Worm (Caenorhabditis elegans) whole organism, young adult: Measurements from ENCODE around the gene D1054.1.
A peak's percentile ranks its signal among the peaks of the same experiment; 100 is the strongest.

Experiments used
- B0019.2 ChIP-seq: fragments of 200-800 bp; sonication (Bioruptor generic); conservative IDR thresholded peaks from 2 replicates; pipeline ENCODE4 v1.3.6; 2022; ENCODE audit warnings: missing genetic modification reagents, missing genetic modification characterization, missing compliant biosample characterization
- C06A6.2 ChIP-seq: fragments of 200-800 bp; sonication (Bioruptor generic); conservative IDR thresholded peaks from 2 replicates; pipeline ENCODE4 v1.3.6; 2022; ENCODE audit warnings: missing genetic modification characterization, missing compliant biosample characterization
- F10E7.11 ChIP-seq: sonication (generic microtip); optimal IDR thresholded peaks from 2 replicates; lab custom pipeline; 2017; ENCODE audit warnings: mild to moderate bottlenecking, missing genetic modification characterization, moderate library complexity, missing compliant biosample characterization
- F37B4.10 ChIP-seq: fragments of 200-800 bp; sonication (Bioruptor generic); IDR thresholded peaks from 2 replicates; pipeline ENCODE4 v1.3.6; 2022; ENCODE audit warnings: missing genetic modification characterization, missing compliant biosample characterization
- F52B5.7 ChIP-seq: sonication (generic microtip); optimal IDR thresholded peaks from 2 replicates; lab custom pipeline; 2016; ENCODE audit warnings: mild to moderate bottlenecking, missing genetic modification characterization, missing compliant biosample characterization
- F57C9.4 ChIP-seq: sonication (generic microtip); optimal IDR thresholded peaks from 2 replicates; lab custom pipeline; 2017; ENCODE audit warnings: mild to moderate bottlenecking, missing genetic modification characterization, missing compliant biosample characterization
- K12H6.12 ChIP-seq: fragments of 200-800 bp; sonication (Bioruptor generic); optimal IDR thresholded peaks from 2 replicates; lab custom pipeline; 2018; ENCODE audit warnings: mild to moderate bottlenecking, missing genetic modification characterization, missing compliant biosample characterization
- Y53G8AR.9 ChIP-seq: fragments of 200-800 bp; sonication (Bioruptor generic); conservative IDR thresholded peaks from 2 replicates; pipeline ENCODE4 v1.3.6; 2022; ENCODE audit warnings: missing genetic modification reagents, missing genetic modification characterization, missing compliant biosample characterization
- ZK185.1 ChIP-seq: sonication (generic microtip); optimal IDR thresholded peaks from 2 replicates; lab custom pipeline; 2016; ENCODE audit warnings: mild to moderate bottlenecking, missing genetic modification characterization, missing compliant biosample characterization; ENCODE audit not compliant: poor library complexity, severe bottlenecking
- ama-1 ChIP-seq, 3 experiments: fragments of 150-350 bp in 1 of 3; sonication (generic microtip) in 2 of 3; optimal IDR thresholded peaks; 2 replicates each; lab custom pipeline; 2014 to 2018; ENCODE audit warnings: missing biosample characterization in 2 of 3, missing genetic modification characterization in 2 of 3, missing genetic modification reagents in 2 of 3
- attf-6 ChIP-seq: fragments of 200-800 bp; sonication (Bioruptor generic); IDR thresholded peaks from 2 replicates; pipeline ENCODE4 v1.3.6; 2022; ENCODE audit warnings: missing genetic modification reagents, missing genetic modification characterization, missing compliant biosample characterization
- bed-2 ChIP-seq: fragments of 200-800 bp; sonication (Bioruptor generic); IDR thresholded peaks from 2 replicates; pipeline ENCODE4 v1.3.6; 2022; ENCODE audit warnings: missing genetic modification reagents, missing genetic modification characterization, missing compliant biosample characterization
- ceh-79 ChIP-seq: sonication (generic microtip); optimal IDR thresholded peaks from 2 replicates; lab custom pipeline; 2017; ENCODE audit warnings: mild to moderate bottlenecking, missing genetic modification characterization, missing compliant biosample characterization
- ceh-91 ChIP-seq: fragments of 200-800 bp; sonication (Bioruptor generic); IDR thresholded peaks from 2 replicates; pipeline ENCODE4 v1.3.6; 2022; ENCODE audit warnings: missing genetic modification reagents, missing genetic modification characterization, missing compliant biosample characterization
- chd-7 ChIP-seq: sonication (generic microtip); optimal IDR thresholded peaks from 2 replicates; lab custom pipeline; 2016; ENCODE audit warnings: mild to moderate bottlenecking, missing genetic modification characterization, moderate library complexity, missing compliant biosample characterization
- die-1 ChIP-seq: sonication (generic microtip); optimal IDR thresholded peaks from 2 replicates; lab custom pipeline; 2016; ENCODE audit warnings: missing genotype, mild to moderate bottlenecking, missing genetic modification characterization, missing compliant biosample characterization
- dox-1 ChIP-seq: fragments of 200-800 bp; sonication (Bioruptor generic); IDR thresholded peaks from 2 replicates; pipeline ENCODE4 v1.3.6; 2022; ENCODE audit warnings: missing genetic modification reagents, missing genetic modification characterization, missing compliant biosample characterization
- hrde-1 ChIP-seq: sonication (generic microtip); optimal IDR thresholded peaks from 2 replicates; lab custom pipeline; 2016; ENCODE audit warnings: missing genetic modification characterization, mild to moderate bottlenecking, missing compliant biosample characterization, moderate library complexity, missing genotype, missing genetic modification reagents, borderline replicate concordance
- lag-1 ChIP-seq: fragments of 200-800 bp; sonication (Bioruptor generic); IDR thresholded peaks from 2 replicates; pipeline ENCODE4 v1.3.6; 2022; ENCODE audit warnings: missing genetic modification reagents, missing genetic modification characterization, missing compliant biosample characterization
- lin-35 ChIP-seq, 3 experiments: fragments of 150-350 bp in 2 of 3; sonication (generic microtip) in 1 of 3; optimal IDR thresholded peaks; 2 replicates each; lab custom pipeline; 2014 to 2018; ENCODE audit warnings: missing biosample characterization in 3 of 3, missing genetic modification characterization in 3 of 3, missing genetic modification reagents in 3 of 3
- madf-10 ChIP-seq: sonication (generic microtip); optimal IDR thresholded peaks from 2 replicates; lab custom pipeline; 2016; ENCODE audit warnings: mild to moderate bottlenecking, missing genetic modification characterization, missing compliant biosample characterization
- madf-6 ChIP-seq: fragments of 200-800 bp; sonication (Bioruptor generic); IDR thresholded peaks from 2 replicates; pipeline ENCODE4 v1.3.6; 2022; ENCODE audit warnings: missing genetic modification reagents, missing genetic modification characterization, missing compliant biosample characterization
- mcd-1 ChIP-seq: fragments of 200-800 bp; sonication (Bioruptor generic); IDR thresholded peaks from 2 replicates; pipeline ENCODE4 v1.3.6; 2022; ENCODE audit warnings: missing genetic modification reagents, missing genetic modification characterization, missing compliant biosample characterization
- mxl-1 ChIP-seq: sonication (generic microtip); optimal IDR thresholded peaks from 2 replicates; lab custom pipeline; 2016; ENCODE audit warnings: missing genetic modification characterization, missing compliant biosample characterization
- nfya-1 ChIP-seq: sonication (generic microtip); optimal IDR thresholded peaks from 2 replicates; lab custom pipeline; 2017; ENCODE audit warnings: antibody characterized with exemption, missing compliant biosample characterization, missing genetic modification characterization, borderline replicate concordance; ENCODE audit not compliant: insufficient read depth
- nhr-120 ChIP-seq: fragments of 200-800 bp; sonication (Bioruptor generic); IDR thresholded peaks from 2 replicates; pipeline ENCODE4 v1.3.6; 2022; ENCODE audit warnings: missing genetic modification characterization, missing compliant biosample characterization
- rcor-1 ChIP-seq: fragments of 200-800 bp; sonication (Bioruptor generic); IDR thresholded peaks from 2 replicates; pipeline ENCODE4 v1.3.6; 2022; ENCODE audit warnings: missing genetic modification reagents, missing genetic modification characterization, missing compliant biosample characterization
- repo-1 ChIP-seq: sonication (generic microtip); optimal IDR thresholded peaks from 2 replicates; lab custom pipeline; 2017; ENCODE audit warnings: mild to moderate bottlenecking, missing genetic modification characterization, missing compliant biosample characterization
- rpc-1 ChIP-seq, 2 experiments: fragments of 150-350 bp in 1 of 2; sonication (generic microtip) in 1 of 2; optimal IDR thresholded peaks; 2 replicates each; lab custom pipeline; 2014 to 2018; ENCODE audit warnings: missing biosample characterization in 1 of 2, missing genetic modification characterization in 1 of 2, missing genetic modification reagents in 1 of 2, missing genotype in 1 of 2
- sea-2 ChIP-seq: fragments of 200-800 bp; sonication (Bioruptor generic); IDR thresholded peaks from 2 replicates; pipeline ENCODE4 v1.3.6; 2022; ENCODE audit warnings: missing genetic modification characterization, missing compliant biosample characterization
- snpc-3.4 ChIP-seq: sonication (generic microtip); optimal IDR thresholded peaks from 2 replicates; lab custom pipeline; 2017; ENCODE audit warnings: missing genetic modification characterization, mild to moderate bottlenecking, missing compliant biosample characterization, antibody characterized with exemption, moderate library complexity, missing genotype, missing genetic modification reagents
- snpc-4 ChIP-seq, 5 experiments: fragments of 150-350 bp in 1 of 5; sonication (generic microtip) in 4 of 5; optimal IDR thresholded peaks; 2 replicates each; lab custom pipeline; 2014 to 2018; ENCODE audit warnings: missing genetic modification characterization in 5 of 5, missing biosample characterization in 3 of 5, antibody characterized with exemption in 2 of 5, mild to moderate bottlenecking in 2 of 5, missing compliant biosample characterization in 2 of 5, missing genotype in 2 of 5, moderate library complexity in 2 of 5, missing genetic modification reagents in 1 of 5
- zfh-2 ChIP-seq: fragments of 200-800 bp; sonication (Bioruptor generic); conservative IDR thresholded peaks from 2 replicates; pipeline ENCODE4 v1.3.6; 2022; ENCODE audit warnings: missing genetic modification reagents, missing genetic modification characterization, missing compliant biosample characterization
- ztf-18 ChIP-seq: sonication (generic microtip); optimal IDR thresholded peaks from 2 replicates; lab custom pipeline; 2016; ENCODE audit warnings: missing genotype, mild to moderate bottlenecking, missing genetic modification characterization, missing compliant biosample characterization
- ztf-3 ChIP-seq: fragments of 200-800 bp; sonication (Bioruptor generic); optimal IDR thresholded peaks from 2 replicates; lab custom pipeline; 2018; ENCODE audit warnings: mild to moderate bottlenecking, missing genetic modification characterization, missing compliant biosample characterization

The D1054.1 gene

ce11 chrV:10770026-10770425 is at the start of gene D1054.1, which contains the start of gene pas-2:
Gene D1054.1, minus strand, starts transcription at chrV:10770217.
Gene pas-2, plus strand, starts transcription at chrV:10770368.
- TF ChIP-seq mcd-1 (GFP tag; lab: Robert Waterston, UW) (peak; percentile 40; the same call in 1 of the 2 replicates), rcor-1 (GFP tag; lab: Robert Waterston, UW) (no peak), snpc-4 (GFP tag; optimal IDR thresholded peaks at IDR 0.05; lab: Kevin White, UChicago) (no peak), snpc-4 (tag; optimal IDR thresholded peaks at IDR 0.05; lab: Kevin White, UChicago) (peak in 1 of 4 experiments; percentile 33), repo-1 (no peak), F37B4.10 (GFP tag; lab: Robert Waterston, UW) (no peak)

- TF ChIP-seq dox-1 (GFP tag; lab: Robert Waterston, UW): no peak
- no peak for TF ChIP-seq C06A6.2 (GFP tag; lab: Robert Waterston, UW)
- no peak for TF ChIP-seq ztf-18 (tag; lab: Kevin White, UChicago)
- no peak for TF ChIP-seq F52B5.7
- TF ChIP-seq rcor-1 (GFP tag; lab: Robert Waterston, UW): no peak
- TF ChIP-seq die-1 (tag; lab: Kevin White, UChicago): no peak
- no peak for TF ChIP-seq hrde-1 (tag; lab: Kevin White, UChicago)
- no peak for TF ChIP-seq zfh-2 (GFP tag; lab: Robert Waterston, UW)
- no peak for TF ChIP-seq rpc-1 (optimal IDR thresholded peaks at IDR 0.05; lab: Kevin White, UChicago)
- TF ChIP-seq rpc-1 (tag; optimal IDR thresholded peaks at IDR 0.05; lab: Kevin White, UChicago): no peak
- no peak for TF ChIP-seq F57C9.4
- TF ChIP-seq mxl-1 (tag; lab: Kevin White, UChicago): no peak
- no peak for TF ChIP-seq F10E7.11 (tag; lab: Kevin White, UChicago)
- no peak for TF ChIP-seq Y53G8AR.9 (GFP tag; lab: Robert Waterston, UW)
- no peak for TF ChIP-seq madf-10 (tag; lab: Kevin White, UChicago)
Measured at ce11 chrV:10818498-10818897, 48.5 kb upstream of the D1054.1 start.

- TF ChIP-seq dox-1 (GFP tag; lab: Robert Waterston, UW) (no peak), B0019.2 (no peak), snpc-4 (GFP tag; optimal IDR thresholded peaks at IDR 0.05; lab: Kevin White, UChicago) (no peak), snpc-4 (tag; optimal IDR thresholded peaks at IDR 0.05; lab: Kevin White, UChicago) (no peak), ama-1 (optimal IDR thresholded peaks at IDR 0.05; lab: Kevin White, UChicago) (no peak), ama-1 (GFP tag; optimal IDR thresholded peaks at IDR 0.05; lab: Kevin White, UChicago) (peak in 1 of 2 experiments; percentile 21), lag-1 (GFP tag; lab: Robert Waterston, UW) (no peak), ceh-91 (GFP tag; lab: Robert Waterston, UW) (no peak), K12H6.12 (tag; lab: Kevin White, UChicago) (no peak), bed-2 (GFP tag; lab: Robert Waterston, UW) (no peak), snpc-3.4 (tag; lab: Kevin White, UChicago) (no peak)
Measured at ce11 chrV:10816831-10817230, 46.8 kb upstream of the D1054.1 start.

ce11 chrV:10814333-10814732 is 44.3 kb upstream of the D1054.1 start:
- TF ChIP-seq attf-6 (GFP tag; lab: Robert Waterston, UW): no peak
- TF ChIP-seq chd-7: no peak
- TF ChIP-seq lin-35 (GFP tag; optimal IDR thresholded peaks at IDR 0.05; lab: Kevin White, UChicago): no peak
- TF ChIP-seq ztf-3: no peak
- TF ChIP-seq ceh-79: no peak
- TF ChIP-seq nfya-1: no peak
- TF ChIP-seq nhr-120 (GFP tag; lab: Robert Waterston, UW): no peak
- no peak for TF ChIP-seq sea-2 (GFP tag; lab: Robert Waterston, UW)
- TF ChIP-seq hrde-1 (tag; lab: Kevin White, UChicago): no peak
- no peak for TF ChIP-seq madf-6
- no peak for TF ChIP-seq ZK185.1 (tag; lab: Kevin White, UChicago)
